Worm (Caenorhabditis elegans): ENCODE measurements around the gene nhr-177.
A peak's percentile ranks its signal among the peaks of the same experiment; 100 is the strongest.

Gene nhr-177

ce11 chrV:1586906-1587305 is 23.2 kb upstream of the nhr-177 start, which contains the start of gene F16B4.6:
Gene F16B4.6 (plus strand): TSS chrV:1587206.
- no peak for TF ChIP-seq mel-28 (tag; optimal IDR thresholded peaks at IDR 0.05; ENCODE audit: borderline replicate concordance)
- no peak for TF ChIP-seq madf-8 (GFP tag; conservative IDR thresholded peaks at IDR 0.05)
- TF ChIP-seq hmg-1.2 (GFP tag; IDR thresholded peaks at IDR 0.05), result no peak
- TF ChIP-seq bed-1 (GFP tag; IDR thresholded peaks at IDR 0.05), result no peak
- no peak for TF ChIP-seq zim-3 (tag; optimal IDR thresholded peaks at IDR 0.05)
- TF ChIP-seq pha-4 (tag; optimal IDR thresholded peaks at IDR 0.05), result no peak
- no peak for TF ChIP-seq F39B2.1 (GFP tag; IDR thresholded peaks at IDR 0.05)
- TF ChIP-seq hlh-26 (GFP tag; conservative IDR thresholded peaks at IDR 0.05), result no peak
- TF ChIP-seq F49E8.2 (tag; optimal IDR thresholded peaks at IDR 0.05; ENCODE audit: insufficient read depth), result no peak
- TF ChIP-seq hlh-12 (tag; optimal IDR thresholded peaks at IDR 0.05), result no peak
- TF ChIP-seq nhr-179 (tag; optimal IDR thresholded peaks at IDR 0.05), result no peak
- no peak for TF ChIP-seq zfh-2 (GFP tag; conservative IDR thresholded peaks at IDR 0.05)
- TF ChIP-seq T26A5.8 (tag; optimal IDR thresholded peaks at IDR 0.05), result no peak
- no peak for TF ChIP-seq F55B11.4 (tag; optimal IDR thresholded peaks at IDR 0.05; ENCODE audit: borderline replicate concordance, insufficient read depth)
- no peak for TF ChIP-seq Y67H2A.10 (GFP tag; conservative IDR thresholded peaks at IDR 0.05)
- TF ChIP-seq hsf-1 (GFP tag; IDR thresholded peaks at IDR 0.05), result no peak
- no peak for TF ChIP-seq ccch-3 (GFP tag; optimal IDR thresholded peaks at IDR 0.05)

ce11 chrV:1588128-1588527 is 21.9 kb upstream of the nhr-177 start, which contains the start of gene F16B4.5:
Gene F16B4.5 (plus strand): TSS chrV:1588428.
- TF ChIP-seq snpc-1.1 (tag; optimal IDR thresholded peaks at IDR 0.05; ENCODE audit: insufficient read depth), result no peak
- no peak for TF ChIP-seq tbx-9 (tag; optimal IDR thresholded peaks at IDR 0.05; ENCODE audit: borderline replicate concordance)
- no peak for TF ChIP-seq ZK185.1 (tag; optimal IDR thresholded peaks at IDR 0.05; ENCODE audit: poor library complexity, severe bottlenecking)
- TF ChIP-seq cebp-2 (GFP tag; IDR thresholded peaks at IDR 0.05), result no peak
- no peak for TF ChIP-seq ztf-25 (GFP tag; IDR thresholded peaks at IDR 0.05)
- no peak for TF ChIP-seq egrh-3 (GFP tag; IDR thresholded peaks at IDR 0.05)
- no peak for TF ChIP-seq snpc-1.3 (tag; optimal IDR thresholded peaks at IDR 0.05; ENCODE audit: insufficient read depth)
- TF ChIP-seq zim-3 (tag; optimal IDR thresholded peaks at IDR 0.05), result no peak
- TF ChIP-seq attf-3 (GFP tag; conservative IDR thresholded peaks at IDR 0.05), result no peak
- no peak for TF ChIP-seq hlh-26 (GFP tag; conservative IDR thresholded peaks at IDR 0.05)

- TF ChIP-seq ama-1 (optimal IDR thresholded peaks at IDR 0.05) (peak; percentile 48), ama-1 (GFP tag; optimal IDR thresholded peaks at IDR 0.05) (no peak), atf-7 (tag; optimal IDR thresholded peaks at IDR 0.05) (no peak), madf-10 (tag; optimal IDR thresholded peaks at IDR 0.05) (no peak), hrde-1 (tag; optimal IDR thresholded peaks at IDR 0.05; ENCODE audit: borderline replicate concordance) (no peak)
Observed at ce11 chrV:1593799-1594420, 16.2 kb upstream of the nhr-177 start, which contains the start of gene F16B4.4. Gene F16B4.4 (plus strand): TSS chrV:1594019.

- no peak for TF ChIP-seq mel-28 (tag; optimal IDR thresholded peaks at IDR 0.05; ENCODE audit: borderline replicate concordance)
- peak; percentile 25 for TF ChIP-seq lin-40 (tag; optimal IDR thresholded peaks at IDR 0.05)
Observed at ce11 chrV:1594554-1595092, 15.4 kb upstream of the nhr-177 start.
